Comparison of ENCODE assay signal across 2 worm cellular contexts in the genomic region with DNA sequence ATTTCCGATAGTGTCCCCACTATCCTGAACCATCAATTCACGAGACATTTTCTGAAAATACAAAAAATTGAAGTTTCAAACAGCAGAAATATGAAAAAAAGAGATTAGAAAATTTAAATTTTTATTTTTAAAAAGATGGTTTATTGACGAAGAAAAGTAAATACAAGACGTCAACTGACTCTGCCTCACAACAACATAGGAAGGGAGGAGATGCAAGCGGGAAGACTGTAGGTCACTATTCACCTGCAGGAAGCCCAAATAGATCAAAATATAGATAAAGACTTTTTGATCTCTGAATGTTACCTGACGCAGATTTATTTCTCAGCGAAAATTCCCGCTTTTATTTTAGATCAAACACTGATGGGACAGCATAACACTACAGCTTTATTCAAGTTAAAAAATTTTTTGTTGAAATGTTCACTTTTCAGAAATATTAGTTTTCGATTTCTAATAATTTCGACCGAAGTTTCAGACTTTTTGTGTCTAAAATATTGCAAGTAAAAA.
A peak's percentile ranks its signal among the peaks of the same experiment; 100 is the strongest.
TF ChIP-seq lines count a peak whose summit lies in the region.

cysl-3 (minus strand) TSS at position 51 of the 504 bp plus-strand sequence.

TF ChIP-seq in whole organism, L4 larva, 104 proteins besides CTCF, POLR2A, EP300 and RAD21:
- TF ChIP-seq T20F7.1 (GFP tag; optimal IDR thresholded peaks at IDR 0.05; lab: Kevin White, UChicago) (no peak), unc-62 (GFP tag; optimal IDR thresholded peaks at IDR 0.05 in 1 of 2; lab: Kevin White, UChicago) (no peak), unc-62 (tag; optimal IDR thresholded peaks at IDR 0.05; lab: Kevin White, UChicago) (no peak), mdl-1 (tag; optimal IDR thresholded peaks at IDR 0.05; lab: Kevin White, UChicago) (no peak), daf-16 (GFP tag; optimal IDR thresholded peaks at IDR 0.05; lab: Kevin White, UChicago) (no peak), daf-16 (tag; optimal IDR thresholded peaks at IDR 0.05; lab: Kevin White, UChicago) (peak; percentile 29), nhr-237 (tag; optimal IDR thresholded peaks at IDR 0.05; lab: Kevin White, UChicago) (no peak)

TF ChIP-seq in whole organism, young adult, 124 proteins besides CTCF, POLR2A, EP300 and RAD21:
- no peak for TF ChIP-seq Y67H2A.10 (GFP tag; conservative IDR thresholded peaks at IDR 0.05; lab: Robert Waterston, UW)
- no peak for TF ChIP-seq lin-54 (GFP tag; optimal IDR thresholded peaks at IDR 0.05; lab: Kevin White, UChicago)
- TF ChIP-seq ztf-18 (tag; optimal IDR thresholded peaks at IDR 0.05; lab: Kevin White, UChicago), result no peak
- no peak for TF ChIP-seq mxl-1 (tag; optimal IDR thresholded peaks at IDR 0.05; lab: Kevin White, UChicago)
- no peak for TF ChIP-seq tbx-9 (tag; optimal IDR thresholded peaks at IDR 0.05; lab: Kevin White, UChicago; ENCODE audit: borderline replicate concordance)
- TF ChIP-seq aptf-2 (GFP tag; conservative IDR thresholded peaks at IDR 0.05; lab: Robert Waterston, UW), result no peak
- no peak for TF ChIP-seq zfh-2 (GFP tag; conservative IDR thresholded peaks at IDR 0.05; lab: Robert Waterston, UW)
- TF ChIP-seq T07F8.4 (tag; optimal IDR thresholded peaks at IDR 0.05; lab: Kevin White, UChicago), result no peak
- peak; percentile 65 for TF ChIP-seq madf-8 (GFP tag; conservative IDR thresholded peaks at IDR 0.05; lab: Robert Waterston, UW)
- TF ChIP-seq ztf-26 (tag; optimal IDR thresholded peaks at IDR 0.05; lab: Kevin White, UChicago), result no peak
- no peak for TF ChIP-seq B0261.1 (tag; optimal IDR thresholded peaks at IDR 0.05; lab: Kevin White, UChicago)
- TF ChIP-seq D2030.7 (GFP tag; IDR thresholded peaks at IDR 0.05; lab: Robert Waterston, UW), result no peak; the same call in 1 of the 2 replicates
- no peak for TF ChIP-seq nhr-27 (tag; optimal IDR thresholded peaks at IDR 0.05; lab: Kevin White, UChicago)
- TF ChIP-seq madf-6 (GFP tag; IDR thresholded peaks at IDR 0.05; lab: Robert Waterston, UW), result peak; percentile 85
- TF ChIP-seq nhr-179 (tag; optimal IDR thresholded peaks at IDR 0.05; lab: Kevin White, UChicago), result no peak
- TF ChIP-seq lin-35 (GFP tag; optimal IDR thresholded peaks at IDR 0.05; lab: Kevin White, UChicago), result no peak
- TF ChIP-seq lin-40 (tag; optimal IDR thresholded peaks at IDR 0.05; lab: Kevin White, UChicago), result no peak
- TF ChIP-seq F49E8.2 (tag; optimal IDR thresholded peaks at IDR 0.05; lab: Kevin White, UChicago; ENCODE audit: insufficient read depth), result no peak
- no peak for TF ChIP-seq Y79H2A.3 (GFP tag; conservative IDR thresholded peaks at IDR 0.05; lab: Robert Waterston, UW)
- no peak for TF ChIP-seq nhr-80 (tag; optimal IDR thresholded peaks at IDR 0.05; lab: Kevin White, UChicago)
- TF ChIP-seq pbrm-1 (GFP tag; IDR thresholded peaks at IDR 0.05; lab: Robert Waterston, UW), result no peak
- TF ChIP-seq efl-1 (GFP tag; optimal IDR thresholded peaks at IDR 0.05; lab: Kevin White, UChicago), result peak; percentile 62
- TF ChIP-seq nhr-90 (tag; optimal IDR thresholded peaks at IDR 0.05; lab: Kevin White, UChicago), result no peak
- TF ChIP-seq ceh-58 (GFP tag; IDR thresholded peaks at IDR 0.05; lab: Robert Waterston, UW), result no peak
- 0 out of 2 replicates have a peak, but pooled peaks have one; percentile 18 for TF ChIP-seq Y53G8AR.9 (GFP tag; conservative IDR thresholded peaks at IDR 0.05; lab: Robert Waterston, UW)
- TF ChIP-seq Y56A3A.18 (GFP tag; IDR thresholded peaks at IDR 0.05; lab: Robert Waterston, UW), result no peak
- no peak for TF ChIP-seq F57A8.1 (GFP tag; optimal IDR thresholded peaks at IDR 0.05; lab: Kevin White, UChicago)
